Fruit fly (Drosophila melanogaster) whole organism, wandering third instar larva: ENCODE measurements around the gene CG42828.

Experiments used
- Dif ChIP-seq: fragments of 200-275, 200-300 bp; sonication (Bioruptor generic); optimal IDR thresholded peaks from 2 replicates; lab custom pipeline; 2018; ENCODE audit warnings: missing biosample characterization, missing genetic modification characterization; ENCODE audit not compliant: partially characterized antibody
- HLH106 ChIP-seq: fragments of 200-800 bp; optimal IDR thresholded peaks from 3 replicates; lab custom pipeline; 2019; ENCODE audit warnings: missing biosample characterization, mild to moderate bottlenecking, missing genetic modification characterization, moderate library complexity
- Hr78 ChIP-seq: fragments of >200 bp; optimal IDR thresholded peaks from 2 replicates; lab custom pipeline; 2017; ENCODE audit warnings: missing biosample characterization, missing genetic modification characterization
- Mio ChIP-seq: sonication (Bioruptor generic); optimal IDR thresholded peaks from 2 replicates; lab custom pipeline; 2016; ENCODE audit warnings: missing biosample characterization, missing genetic modification characterization
- Vsx2 ChIP-seq: fragments of 200-300, 225-300 bp; sonication (Bioruptor generic); optimal IDR thresholded peaks from 2 replicates; lab custom pipeline; 2018; ENCODE audit warnings: missing biosample characterization, missing genetic modification characterization; ENCODE audit not compliant: partially characterized antibody
- br ChIP-seq: fragments of 200-800 bp; sonication (Bioruptor generic); optimal IDR thresholded peaks from 2 replicates; lab custom pipeline; 2016; ENCODE audit warnings: missing biosample characterization, missing genetic modification characterization
- dsf ChIP-seq: sonication (Bioruptor generic); optimal IDR thresholded peaks from 2 replicates; lab custom pipeline; 2016; ENCODE audit warnings: missing biosample characterization, missing genetic modification characterization, borderline replicate concordance
- ey ChIP-seq: fragments of 200-800 bp; sonication (Bioruptor generic); optimal IDR thresholded peaks from 2 replicates; lab custom pipeline; 2016; ENCODE audit warnings: missing biosample characterization, missing genetic modification characterization
- foxo ChIP-seq, 2 experiments: fragments of 200-800 bp; sonication (Bioruptor generic); optimal IDR thresholded peaks; 2 replicates in 1 of 2; 3 replicates in 1 of 2; lab custom pipeline; 2016 to 2017; ENCODE audit warnings: missing biosample characterization in 2 of 2, missing genetic modification characterization in 2 of 2
- fru ChIP-seq: fragments of 200-800 bp; sonication (Bioruptor generic); optimal IDR thresholded peaks from 3 replicates; lab custom pipeline; 2016; ENCODE audit warnings: missing biosample characterization, mild to moderate bottlenecking, missing genetic modification characterization
- h ChIP-seq: fragments of 200-800 bp; sonication (Bioruptor generic); optimal IDR thresholded peaks from 3 replicates; lab custom pipeline; 2016; ENCODE audit warnings: missing biosample characterization, mild to moderate bottlenecking, missing genetic modification characterization
- rgr ChIP-seq: fragments of 200-800 bp; sonication (Bioruptor generic); optimal IDR thresholded peaks from 3 replicates; lab custom pipeline; 2016; ENCODE audit warnings: missing biosample characterization, mild to moderate bottlenecking, missing genetic modification characterization

The CG42828 gene

DNA sequence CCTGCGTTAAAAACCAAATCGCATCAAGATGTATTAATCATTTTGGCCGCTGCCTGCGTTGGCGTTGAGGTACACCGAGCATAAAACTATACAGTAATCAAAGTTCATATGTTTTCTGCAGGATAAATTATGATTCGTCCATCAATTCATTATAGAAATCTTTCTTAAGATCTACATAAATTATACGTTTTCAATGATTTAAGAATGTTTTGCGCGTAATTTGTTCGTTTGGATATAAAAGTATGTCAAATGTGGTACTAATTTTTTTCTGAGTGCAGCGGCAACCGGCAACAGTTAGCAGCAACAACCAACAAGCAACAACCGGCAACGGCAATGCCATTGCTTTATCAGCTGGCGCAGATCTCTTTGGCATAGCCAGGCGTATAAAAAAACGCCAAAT lies 43.1 kb downstream of the CG42828 start:
- TF ChIP-seq rgr (GFP tag; lab: Kevin White, UChicago) (peak; percentile 2), Vsx2 (GFP tag; lab: Kevin White, UChicago) (no peak), fru (GFP tag; lab: Kevin White, UChicago) (peak; percentile 3), dsf (GFP tag; lab: Kevin White, UChicago) (no peak), h (GFP tag; lab: Kevin White, UChicago) (peak; percentile 21), HLH106 (tag; lab: Kevin White, UChicago) (peak; percentile 20), foxo (GFP tag; optimal IDR thresholded peaks at IDR 0.05; lab: Kevin White, UChicago) (peak in 1 of 2 experiments; percentile 34)

DNA sequence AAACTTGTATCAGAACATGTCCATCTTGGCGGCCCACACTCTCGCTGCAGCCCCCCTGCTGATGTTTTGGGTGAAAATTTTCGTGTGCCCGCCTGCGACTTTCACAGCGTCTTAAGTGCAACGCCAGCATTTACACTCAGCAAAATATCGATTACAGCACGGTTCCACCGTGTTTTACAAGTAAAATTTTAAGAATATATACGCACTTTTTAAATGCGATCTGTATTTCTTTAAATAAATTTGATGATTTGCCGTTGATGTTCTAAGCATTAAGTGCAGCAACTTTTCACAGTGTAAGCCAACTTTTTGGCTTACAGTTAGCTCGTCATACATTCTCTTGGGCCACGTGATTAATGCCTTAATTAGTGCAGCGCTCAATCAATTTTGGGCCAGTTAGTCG lies 44.1 kb downstream of the CG42828 start:
- TF ChIP-seq Mio (GFP tag; lab: Kevin White, UChicago) (no peak), ey (peak; percentile 19), foxo (GFP tag; optimal IDR thresholded peaks at IDR 0.05; lab: Kevin White, UChicago) (no peak), rgr (GFP tag; lab: Kevin White, UChicago) (peak; percentile 20), br (no peak), h (GFP tag; lab: Kevin White, UChicago) (peak; percentile 34)

DNA sequence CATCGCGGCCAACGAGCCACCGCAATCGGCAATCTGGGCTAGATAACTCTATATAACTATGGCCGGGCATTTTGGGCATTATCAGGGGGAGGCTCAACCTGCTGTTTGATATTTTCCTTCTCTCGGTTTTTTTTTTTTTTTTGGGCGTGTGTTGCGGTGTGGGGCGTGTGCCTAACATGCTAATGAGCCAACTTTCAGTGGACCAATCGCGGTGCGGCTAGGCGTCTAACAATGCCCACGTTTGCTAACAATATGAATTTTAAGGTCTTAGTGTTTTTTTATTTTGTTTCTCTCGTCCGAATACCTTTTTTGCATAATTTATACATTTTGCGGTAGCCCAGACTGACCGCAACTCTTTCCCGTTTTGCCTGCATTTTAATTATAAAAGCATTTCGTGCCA lies 48.4 kb downstream of the CG42828 start:
- TF ChIP-seq ey (no peak), Hr78 (GFP tag; lab: Kevin White, UChicago) (no peak), fru (GFP tag; lab: Kevin White, UChicago) (no peak), Dif (GFP tag; lab: Kevin White, UChicago) (no peak)
